Worm (Caenorhabditis elegans) whole organism, young adult: ENCODE data around the gene ghi-1.
A peak's percentile ranks its signal among the peaks of the same experiment; 100 is the strongest.

Experiments
- B0035.1 ChIP-seq: sonication (generic microtip); optimal IDR thresholded peaks from 2 replicates; lab custom pipeline; 2016; ENCODE audit warnings: missing genetic modification characterization, mild to moderate bottlenecking, missing compliant biosample characterization, missing genotype, missing genetic modification reagents
- B0261.1 ChIP-seq: sonication (generic microtip); optimal IDR thresholded peaks from 2 replicates; lab custom pipeline; 2016; ENCODE audit warnings: mild to moderate bottlenecking, missing genetic modification characterization, moderate library complexity, missing compliant biosample characterization
- B0336.3 ChIP-seq: fragments of 200-800 bp; sonication (Bioruptor generic); IDR thresholded peaks from 2 replicates; pipeline ENCODE4 v1.3.6; 2022; ENCODE audit warnings: missing genetic modification characterization, missing compliant biosample characterization
- C06A6.2 ChIP-seq: fragments of 200-800 bp; sonication (Bioruptor generic); conservative IDR thresholded peaks from 2 replicates; pipeline ENCODE4 v1.3.6; 2022; ENCODE audit warnings: missing genetic modification characterization, missing compliant biosample characterization
- F23B12.7 ChIP-seq: sonication (generic microtip); optimal IDR thresholded peaks from 2 replicates; lab custom pipeline; 2017; ENCODE audit warnings: missing genetic modification characterization, mild to moderate bottlenecking, missing compliant biosample characterization, antibody characterized with exemption, moderate library complexity; ENCODE audit not compliant: insufficient read depth
- F37B4.10 ChIP-seq: fragments of 200-800 bp; sonication (Bioruptor generic); IDR thresholded peaks from 2 replicates; pipeline ENCODE4 v1.3.6; 2022; ENCODE audit warnings: missing genetic modification characterization, missing compliant biosample characterization
- F52B5.7 ChIP-seq: sonication (generic microtip); optimal IDR thresholded peaks from 2 replicates; lab custom pipeline; 2016; ENCODE audit warnings: mild to moderate bottlenecking, missing genetic modification characterization, missing compliant biosample characterization
- F55B11.4 ChIP-seq: sonication (generic microtip); optimal IDR thresholded peaks from 2 replicates; lab custom pipeline; 2016; ENCODE audit warnings: missing compliant biosample characterization, missing genetic modification characterization, borderline replicate concordance; ENCODE audit not compliant: insufficient read depth
- K12H6.12 ChIP-seq: fragments of 200-800 bp; sonication (Bioruptor generic); optimal IDR thresholded peaks from 2 replicates; lab custom pipeline; 2018; ENCODE audit warnings: mild to moderate bottlenecking, missing genetic modification characterization, missing compliant biosample characterization
- Y53G8AR.9 ChIP-seq: fragments of 200-800 bp; sonication (Bioruptor generic); conservative IDR thresholded peaks from 2 replicates; pipeline ENCODE4 v1.3.6; 2022; ENCODE audit warnings: missing genetic modification reagents, missing genetic modification characterization, missing compliant biosample characterization
- Y56A3A.18 ChIP-seq: fragments of 200-800 bp; sonication (Bioruptor generic); IDR thresholded peaks from 2 replicates; pipeline ENCODE4 v1.3.6; 2022; ENCODE audit warnings: missing genetic modification reagents, missing genetic modification characterization, missing compliant biosample characterization
- Y67H2A.10 ChIP-seq: fragments of 200-800 bp; sonication (Bioruptor generic); conservative IDR thresholded peaks from 2 replicates; pipeline ENCODE4 v1.3.6; 2022; ENCODE audit warnings: missing genetic modification reagents, missing genetic modification characterization, missing compliant biosample characterization
- athp-1 ChIP-seq: sonication (generic microtip); optimal IDR thresholded peaks from 2 replicates; lab custom pipeline; 2017; ENCODE audit warnings: mild to moderate bottlenecking, missing genetic modification characterization, missing compliant biosample characterization
- attf-5 ChIP-seq: fragments of 200-800 bp; sonication (Bioruptor generic); optimal IDR thresholded peaks from 2 replicates; lab custom pipeline; 2018; ENCODE audit warnings: mild to moderate bottlenecking, missing genetic modification characterization, missing compliant biosample characterization
- ceh-27 ChIP-seq: fragments of 200-800 bp; sonication (Bioruptor generic); optimal IDR thresholded peaks from 2 replicates; lab custom pipeline; 2018; ENCODE audit warnings: mild to moderate bottlenecking, missing genetic modification characterization, moderate library complexity, missing compliant biosample characterization
- ceh-40 ChIP-seq: fragments of 200-800 bp; sonication (Bioruptor generic); IDR thresholded peaks from 2 replicates; pipeline ENCODE4 v1.3.6; 2022; ENCODE audit warnings: missing genetic modification characterization, missing compliant biosample characterization
- chd-7 ChIP-seq: sonication (generic microtip); optimal IDR thresholded peaks from 2 replicates; lab custom pipeline; 2016; ENCODE audit warnings: mild to moderate bottlenecking, missing genetic modification characterization, moderate library complexity, missing compliant biosample characterization
- dox-1 ChIP-seq: fragments of 200-800 bp; sonication (Bioruptor generic); IDR thresholded peaks from 2 replicates; pipeline ENCODE4 v1.3.6; 2022; ENCODE audit warnings: missing genetic modification reagents, missing genetic modification characterization, missing compliant biosample characterization
- dpff-1 ChIP-seq: sonication (generic microtip); optimal IDR thresholded peaks from 2 replicates; lab custom pipeline; 2017; ENCODE audit warnings: mild to moderate bottlenecking, missing genetic modification characterization, missing compliant biosample characterization
- efl-1 ChIP-seq: fragments of 150-350 bp; optimal IDR thresholded peaks from 2 replicates; lab custom pipeline; 2014; ENCODE audit warnings: missing biosample characterization, missing genetic modification reagents, missing genetic modification characterization
- ekl-4 ChIP-seq: fragments of 200-800 bp; sonication (Bioruptor generic); IDR thresholded peaks from 2 replicates; pipeline ENCODE4 v1.3.6; 2022; ENCODE audit warnings: missing genetic modification reagents, missing genetic modification characterization, missing compliant biosample characterization
- hlh-12 ChIP-seq: sonication (generic microtip); optimal IDR thresholded peaks from 2 replicates; lab custom pipeline; 2016; ENCODE audit warnings: missing genetic modification characterization, missing compliant biosample characterization
- hlh-26 ChIP-seq: fragments of 200-800 bp; sonication (Bioruptor generic); conservative IDR thresholded peaks from 2 replicates; pipeline ENCODE4 v1.3.6; 2022; ENCODE audit warnings: missing genetic modification reagents, missing genetic modification characterization, missing compliant biosample characterization
- hmg-1.2 ChIP-seq: fragments of 200-800 bp; sonication (Bioruptor generic); IDR thresholded peaks from 2 replicates; pipeline ENCODE4 v1.3.6; 2022; ENCODE audit warnings: missing genetic modification reagents, missing genetic modification characterization, missing compliant biosample characterization
- hmg-20 ChIP-seq: fragments of 200-800 bp; sonication (Bioruptor generic); IDR thresholded peaks from 2 replicates; pipeline ENCODE4 v1.3.6; 2022; ENCODE audit warnings: missing genetic modification reagents, missing genetic modification characterization, missing compliant biosample characterization
- hsf-1 ChIP-seq: fragments of 200-800 bp; sonication (Bioruptor generic); IDR thresholded peaks from 2 replicates; pipeline ENCODE4 v1.3.6; 2022; ENCODE audit warnings: missing genetic modification reagents, missing genetic modification characterization, missing compliant biosample characterization
- let-526 ChIP-seq: fragments of 200-800 bp; sonication (Bioruptor generic); IDR thresholded peaks from 2 replicates; pipeline ENCODE4 v1.3.6; 2022; ENCODE audit warnings: missing genetic modification reagents, missing genetic modification characterization, missing compliant biosample characterization
- let-607 ChIP-seq, 2 experiments: fragments of 200-800 bp in 1 of 2; sonication (Bioruptor generic) in 1 of 2; sonication (generic microtip) in 1 of 2; optimal IDR thresholded peaks; 2 replicates each; lab custom pipeline; 2016 to 2018; ENCODE audit warnings: mild to moderate bottlenecking in 2 of 2, missing compliant biosample characterization in 2 of 2, missing genetic modification characterization in 2 of 2, moderate library complexity in 2 of 2, missing genotype in 1 of 2
- lin-35 ChIP-seq, 3 experiments: fragments of 150-350 bp in 2 of 3; sonication (generic microtip) in 1 of 3; optimal IDR thresholded peaks; 2 replicates each; lab custom pipeline; 2014 to 2018; ENCODE audit warnings: missing biosample characterization in 3 of 3, missing genetic modification characterization in 3 of 3, missing genetic modification reagents in 3 of 3
- lin-40 ChIP-seq: sonication (generic microtip); optimal IDR thresholded peaks from 2 replicates; lab custom pipeline; 2016; ENCODE audit warnings: missing genetic modification characterization, mild to moderate bottlenecking, missing compliant biosample characterization, missing genotype, missing genetic modification reagents
- lin-54 ChIP-seq: fragments of 200-800 bp; sonication (Bioruptor generic); optimal IDR thresholded peaks from 2 replicates; lab custom pipeline; 2018; ENCODE audit warnings: mild to moderate bottlenecking, missing genetic modification characterization, missing compliant biosample characterization
- madf-10 ChIP-seq: sonication (generic microtip); optimal IDR thresholded peaks from 2 replicates; lab custom pipeline; 2016; ENCODE audit warnings: mild to moderate bottlenecking, missing genetic modification characterization, missing compliant biosample characterization
- madf-3 ChIP-seq: fragments of 200-800 bp; sonication (Bioruptor generic); IDR thresholded peaks from 2 replicates; pipeline ENCODE4 v1.3.6; 2022; ENCODE audit warnings: missing genetic modification reagents, missing genetic modification characterization, missing compliant biosample characterization
- mcd-1 ChIP-seq: fragments of 200-800 bp; sonication (Bioruptor generic); IDR thresholded peaks from 2 replicates; pipeline ENCODE4 v1.3.6; 2022; ENCODE audit warnings: missing genetic modification reagents, missing genetic modification characterization, missing compliant biosample characterization
- mxl-1 ChIP-seq: sonication (generic microtip); optimal IDR thresholded peaks from 2 replicates; lab custom pipeline; 2016; ENCODE audit warnings: missing genetic modification characterization, missing compliant biosample characterization
- nfyb-1 ChIP-seq: fragments of 200-800 bp; sonication (Bioruptor generic); IDR thresholded peaks from 2 replicates; pipeline ENCODE4 v1.3.6; 2022; ENCODE audit warnings: missing genetic modification reagents, missing genetic modification characterization, missing compliant biosample characterization
- nhr-80 ChIP-seq: sonication (generic microtip); optimal IDR thresholded peaks from 2 replicates; lab custom pipeline; 2016; ENCODE audit warnings: missing genetic modification characterization, missing compliant biosample characterization
- nhr-90 ChIP-seq: sonication (generic microtip); optimal IDR thresholded peaks from 2 replicates; lab custom pipeline; 2016; ENCODE audit warnings: missing genotype, mild to moderate bottlenecking, missing genetic modification characterization, missing compliant biosample characterization
- pbrm-1 ChIP-seq: fragments of 200-800 bp; sonication (Bioruptor generic); IDR thresholded peaks from 2 replicates; pipeline ENCODE4 v1.3.6; 2022; ENCODE audit warnings: missing genetic modification reagents, missing genetic modification characterization, missing compliant biosample characterization
- rec-8 ChIP-seq, 2 experiments: sonication (generic microtip); optimal IDR thresholded peaks; 2 replicates each; lab custom pipeline; 2016; ENCODE audit warnings: mild to moderate bottlenecking in 2 of 2, missing genetic modification characterization in 2 of 2, missing genetic modification reagents in 2 of 2, missing genotype in 2 of 2, missing biosample characterization in 1 of 2, missing compliant biosample characterization in 1 of 2, moderate library complexity in 1 of 2
- repo-1 ChIP-seq: sonication (generic microtip); optimal IDR thresholded peaks from 2 replicates; lab custom pipeline; 2017; ENCODE audit warnings: mild to moderate bottlenecking, missing genetic modification characterization, missing compliant biosample characterization
- somi-1 ChIP-seq: fragments of 200-800 bp; sonication (Bioruptor generic); optimal IDR thresholded peaks from 2 replicates; lab custom pipeline; 2018; ENCODE audit warnings: mild to moderate bottlenecking, missing genetic modification characterization, missing compliant biosample characterization
- sptf-2 ChIP-seq: fragments of 200-800 bp; sonication (Bioruptor generic); optimal IDR thresholded peaks from 2 replicates; lab custom pipeline; 2018; ENCODE audit warnings: mild to moderate bottlenecking, missing genetic modification characterization, missing compliant biosample characterization
- tbx-9 ChIP-seq: sonication (generic microtip); optimal IDR thresholded peaks from 2 replicates; lab custom pipeline; 2016; ENCODE audit warnings: borderline replicate concordance, missing genetic modification characterization, inconsistent platforms, missing compliant biosample characterization
- tlf-1 ChIP-seq: fragments of 200-800 bp; sonication (Bioruptor generic); optimal IDR thresholded peaks from 2 replicates; lab custom pipeline; 2018; ENCODE audit warnings: mild to moderate bottlenecking, missing genetic modification characterization, missing compliant biosample characterization
- unc-62 ChIP-seq: fragments of 150-350 bp; optimal IDR thresholded peaks from 2 replicates; lab custom pipeline; 2014; ENCODE audit warnings: missing biosample characterization, missing genetic modification reagents, missing genetic modification characterization
- ztf-22 ChIP-seq: fragments of 200-800 bp; sonication (Bioruptor generic); optimal IDR thresholded peaks from 2 replicates; lab custom pipeline; 2018; ENCODE audit warnings: mild to moderate bottlenecking, missing genetic modification characterization, moderate library complexity, missing compliant biosample characterization
- ztf-26 ChIP-seq: sonication (generic microtip); optimal IDR thresholded peaks from 2 replicates; lab custom pipeline; 2017; ENCODE audit warnings: missing genetic modification characterization, missing compliant biosample characterization

ghi-1 gene

DNA sequence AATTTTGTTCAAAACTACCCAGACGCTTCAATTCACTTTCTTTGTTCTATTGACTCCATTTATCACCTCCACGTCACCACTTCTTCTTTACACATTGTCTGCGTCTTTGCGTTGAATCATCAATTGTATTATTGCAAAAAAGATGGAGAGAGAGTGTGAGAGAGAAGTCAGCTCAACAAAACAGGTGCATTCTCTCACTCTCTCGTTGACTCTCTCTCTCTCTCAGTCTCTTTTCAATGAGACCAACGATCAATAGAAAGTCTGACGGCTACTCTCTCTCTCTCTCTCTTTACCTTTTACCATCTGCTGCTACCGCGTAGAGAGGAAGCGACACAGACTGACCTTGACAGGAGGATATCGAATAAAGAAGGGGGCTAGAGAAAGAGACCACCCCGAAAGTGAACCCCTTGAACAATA lies 10.8 kb upstream of the ghi-1 start (continued):
- TF ChIP-seq attf-5 (GFP tag; lab: Kevin White, UChicago) (peak; percentile 16), K12H6.12 (peak; percentile 39), B0035.1 (tag; lab: Kevin White, UChicago) (no peak), nhr-80 (tag; lab: Kevin White, UChicago) (peak; percentile 30), hmg-20 (GFP tag; lab: Robert Waterston, UW) (no peak), hlh-12 (tag; lab: Kevin White, UChicago) (no peak), sptf-2 (GFP tag; lab: Kevin White, UChicago) (no peak), athp-1 (tag; lab: Kevin White, UChicago) (peak; percentile 13), B0336.3 (GFP tag; lab: Robert Waterston, UW) (peak; percentile 23; the same call in 1 of the 2 replicates), efl-1 (GFP tag; lab: Kevin White, UChicago) (no peak), dox-1 (GFP tag; lab: Robert Waterston, UW) (no peak), hsf-1 (GFP tag; lab: Robert Waterston, UW) (no peak), ceh-40 (GFP tag; lab: Robert Waterston, UW) (no peak), Y53G8AR.9 (GFP tag; lab: Robert Waterston, UW) (no peak), lin-54 (peak; percentile 33), hmg-1.2 (GFP tag; lab: Robert Waterston, UW) (peak; percentile 58), pbrm-1 (GFP tag; lab: Robert Waterston, UW) (peak; percentile 56; the same call in 1 of the 2 replicates), ztf-22 (GFP tag; lab: Kevin White, UChicago) (no peak), hlh-26 (GFP tag; lab: Robert Waterston, UW) (no peak), repo-1 (peak; percentile 37), nhr-90 (tag; lab: Kevin White, UChicago) (no peak), F23B12.7 (no peak), lin-35 (GFP tag; optimal IDR thresholded peaks at IDR 0.05; lab: Kevin White, UChicago) (peak in 1 of 3 experiments; percentile 46), let-607 (tag; optimal IDR thresholded peaks at IDR 0.05; lab: Kevin White, UChicago) (peak in 1 of 2 experiments; percentile 76), F55B11.4 (tag; lab: Kevin White, UChicago) (no peak), tbx-9 (tag; lab: Kevin White, UChicago) (no peak), tlf-1 (GFP tag; lab: Kevin White, UChicago) (peak; percentile 59), madf-10 (tag; lab: Kevin White, UChicago) (peak; percentile 26), madf-3 (GFP tag; lab: Robert Waterston, UW) (no peak), Y67H2A.10 (GFP tag; lab: Robert Waterston, UW) (0 out of 2 replicates have a peak, but pooled peaks have one; percentile 29), let-526 (GFP tag; lab: Robert Waterston, UW) (peak; percentile 79; the same call in 1 of the 2 replicates), ceh-27 (GFP tag; lab: Kevin White, UChicago) (peak; percentile 67), mxl-1 (tag; lab: Kevin White, UChicago) (no peak), F52B5.7 (tag; lab: Kevin White, UChicago) (peak; percentile 54), dpff-1 (no peak), Y56A3A.18 (GFP tag; lab: Robert Waterston, UW) (0 out of 2 replicates have a peak, but pooled peaks have one; percentile 6), F37B4.10 (no peak), ztf-26 (tag; lab: Kevin White, UChicago) (peak; percentile 75), ekl-4 (GFP tag; lab: Robert Waterston, UW) (peak; percentile 64; the same call in 1 of the 2 replicates), chd-7 (peak; percentile 66), nfyb-1 (peak; percentile 34; the same call in 1 of the 2 replicates), B0261.1 (tag; lab: Kevin White, UChicago) (no peak), lin-40 (peak; percentile 78), somi-1 (GFP tag; lab: Kevin White, UChicago) (peak; percentile 77), mcd-1 (peak; percentile 49; the same call in 1 of the 2 replicates), C06A6.2 (GFP tag; lab: Robert Waterston, UW) (peak; percentile 55; the same call in 1 of the 2 replicates), unc-62 (GFP tag; lab: Kevin White, UChicago) (peak; percentile 70), rec-8 (tag; optimal IDR thresholded peaks at IDR 0.05; lab: Kevin White, UChicago) (no peak)
